Worm (Caenorhabditis elegans): ENCODE data around the gene Y54G2A.73.

DNA sequence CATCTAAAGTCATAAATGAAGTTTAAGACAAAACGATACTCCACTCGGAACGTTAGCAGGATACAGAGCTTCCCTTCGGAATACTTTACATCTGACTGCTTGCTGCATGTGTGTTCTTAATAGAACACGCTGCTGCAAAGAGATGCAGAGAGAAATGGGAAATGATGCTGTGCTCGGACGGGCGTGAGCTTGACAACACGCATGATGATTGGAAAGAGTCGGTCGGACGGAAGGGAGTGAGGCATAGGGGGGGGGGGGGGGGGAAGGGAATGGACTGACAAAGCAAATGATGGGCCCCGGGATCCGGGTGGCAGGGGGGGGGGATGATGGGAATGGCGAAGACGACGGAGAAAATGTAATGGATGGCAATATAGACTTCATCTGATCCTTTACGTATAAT is 11.4 kb downstream of the Y54G2A.73 start:
- no peak for TF ChIP-seq zag-1 (tag; optimal IDR thresholded peaks at IDR 0.05)
- no peak for TF ChIP-seq ama-1 (optimal IDR thresholded peaks at IDR 0.05)
- TF ChIP-seq nhr-67 (tag; optimal IDR thresholded peaks at IDR 0.05): no peak
- TF ChIP-seq elt-2 (tag; optimal IDR thresholded peaks at IDR 0.05): no peak
- TF ChIP-seq snpc-4 (tag; optimal IDR thresholded peaks at IDR 0.05): no peak
- no peak for TF ChIP-seq lin-39 (tag; optimal IDR thresholded peaks at IDR 0.05)
- no peak for TF ChIP-seq unc-39 (tag; optimal IDR thresholded peaks at IDR 0.05)
